Worm (Caenorhabditis elegans): Measurements from ENCODE around the gene cwc-15.

ce11 chrV:16045837-16046236 is 22.7 kb downstream of the cwc-15 start, which contains the start of gene T10C6.15:
- no peak for TF ChIP-seq hlh-30 (tag; optimal IDR thresholded peaks at IDR 0.05; ENCODE audit: insufficient read depth)
- no peak for TF ChIP-seq sox-4 (tag; optimal IDR thresholded peaks at IDR 0.05)
- TF ChIP-seq npax-4 (tag; optimal IDR thresholded peaks at IDR 0.05): no peak
- TF ChIP-seq tbx-2 (tag; optimal IDR thresholded peaks at IDR 0.05): no peak
- no peak for TF ChIP-seq unc-3 (GFP tag; conservative IDR thresholded peaks at IDR 0.05)
- TF ChIP-seq unc-3 (tag; optimal IDR thresholded peaks at IDR 0.05): no peak
- no peak for TF ChIP-seq pha-4 (tag; optimal IDR thresholded peaks at IDR 0.05)

All from whole organism, late embryonic.